Fruit fly (Drosophila melanogaster) whole organism, embryonic: ENCODE measurements around the gene Vsp37A.
A peak's percentile ranks its signal among the peaks of the same experiment; 100 is the strongest.

Experiments used
- Adf1 ChIP-seq: fragments of 200-800 bp; sonication (Bioruptor generic); IDR thresholded peaks from 2 replicates; pipeline ENCODE4 v1.3.6; 2022; ENCODE audit warnings: missing biosample characterization, missing genetic modification characterization
- Aef1 ChIP-seq: fragments of 200-800 bp; sonication (Bioruptor generic); IDR thresholded peaks from 3 replicates; pipeline ENCODE4 v1.3.6; 2022; ENCODE audit warnings: missing biosample characterization, missing genetic modification characterization
- BEAF-32 ChIP-seq: fragments of 200-800 bp; sonication (Bioruptor generic); optimal IDR thresholded peaks from 3 replicates; lab custom pipeline; 2017; ENCODE audit warnings: missing biosample characterization, missing genetic modification characterization, mild to moderate bottlenecking, moderate library complexity, missing genetic modification reagents
- Bgb ChIP-seq: fragments of 200-800 bp; sonication (Bioruptor generic); IDR thresholded peaks from 2 replicates; pipeline ENCODE4 v1.3.6; 2022; ENCODE audit warnings: missing biosample characterization, missing genetic modification characterization; ENCODE audit not compliant: partially characterized antibody
- CG10147 ChIP-seq: fragments of 200-800 bp; sonication (Bioruptor generic); optimal IDR thresholded peaks from 2 replicates; lab custom pipeline; 2019; ENCODE audit warnings: missing biosample characterization, mild to moderate bottlenecking, missing genetic modification characterization, moderate library complexity
- CG10274 ChIP-seq: fragments of 200-800 bp; sonication (Bioruptor generic); optimal IDR thresholded peaks from 3 replicates; lab custom pipeline; 2017; ENCODE audit warnings: missing biosample characterization, mild to moderate bottlenecking, missing genetic modification characterization
- CG12071 ChIP-seq: fragments of 200-800 bp; sonication (Bioruptor generic); optimal IDR thresholded peaks from 3 replicates; lab custom pipeline; 2018; ENCODE audit warnings: missing biosample characterization, mild to moderate bottlenecking, missing genetic modification characterization
- CG13287 ChIP-seq: fragments of 200-800 bp; sonication (Bioruptor generic); IDR thresholded peaks from 2 replicates; pipeline ENCODE4 v1.3.6; 2022; ENCODE audit warnings: missing biosample characterization, missing genetic modification characterization; ENCODE audit not compliant: partially characterized antibody
- CG13424 ChIP-seq: fragments of 200-800 bp; sonication (Bioruptor generic); optimal IDR thresholded peaks from 2 replicates; lab custom pipeline; 2019; ENCODE audit warnings: missing biosample characterization, mild to moderate bottlenecking, missing genetic modification characterization, moderate library complexity
- CG13775 ChIP-seq: fragments of 200-800 bp; sonication (Bioruptor generic); optimal IDR thresholded peaks from 3 replicates; lab custom pipeline; 2017; ENCODE audit warnings: missing biosample characterization, mild to moderate bottlenecking, missing genetic modification characterization
- CG15601 ChIP-seq: fragments of 200-800 bp; sonication (Bioruptor generic); optimal IDR thresholded peaks from 3 replicates; lab custom pipeline; 2019; ENCODE audit warnings: missing biosample characterization, mild to moderate bottlenecking, missing genetic modification characterization, moderate library complexity
- CG1603 ChIP-seq: fragments of 200-800 bp; sonication (Bioruptor generic); optimal IDR thresholded peaks from 2 replicates; lab custom pipeline; 2019; ENCODE audit warnings: missing biosample characterization, mild to moderate bottlenecking, missing genetic modification characterization, moderate library complexity
- CG17361 ChIP-seq: fragments of 200-800 bp; sonication (Bioruptor generic); IDR thresholded peaks from 3 replicates; pipeline ENCODE4 v1.3.6; 2022; ENCODE audit warnings: missing biosample characterization, missing genetic modification characterization
- CG17568 ChIP-seq: fragments of 200-800 bp; sonication (Bioruptor generic); optimal IDR thresholded peaks from 2 replicates; lab custom pipeline; 2018; ENCODE audit warnings: missing biosample characterization, mild to moderate bottlenecking, missing genetic modification characterization, moderate library complexity
- CG1792 ChIP-seq: fragments of 200-800 bp; sonication (Bioruptor generic); optimal IDR thresholded peaks from 2 replicates; lab custom pipeline; 2016; ENCODE audit warnings: missing biosample characterization, missing genetic modification characterization
- CG18262 ChIP-seq: fragments of 200-800 bp; optimal IDR thresholded peaks from 3 replicates; lab custom pipeline; 2019; ENCODE audit warnings: missing biosample characterization, mild to moderate bottlenecking, missing genetic modification characterization, moderate library complexity
- CG2199 ChIP-seq: fragments of 200-800 bp; sonication (Bioruptor generic); IDR thresholded peaks from 3 replicates; pipeline ENCODE4 v1.3.6; 2022; ENCODE audit warnings: missing biosample characterization, missing genetic modification characterization
- CG4404 ChIP-seq: fragments of 200-800 bp; sonication (Bioruptor generic); IDR thresholded peaks from 2 replicates; pipeline ENCODE4 v1.3.6; 2022; ENCODE audit warnings: missing biosample characterization, missing genetic modification characterization
- CG6689 ChIP-seq: fragments of 200-800 bp; sonication (Bioruptor generic); IDR thresholded peaks from 2 replicates; pipeline ENCODE4 v1.3.6; 2022; ENCODE audit warnings: missing biosample characterization, missing genetic modification characterization
- CG7786 ChIP-seq: fragments of 200-800 bp; sonication (Bioruptor generic); optimal IDR thresholded peaks from 2 replicates; lab custom pipeline; 2016; ENCODE audit warnings: missing biosample characterization, missing genetic modification characterization
- CG8388 ChIP-seq: fragments of 200-800 bp; sonication (Bioruptor generic); optimal IDR thresholded peaks from 2 replicates; lab custom pipeline; 2019; ENCODE audit warnings: missing biosample characterization, mild to moderate bottlenecking, missing genetic modification characterization, moderate library complexity
- CTCF ChIP-seq: fragments of 200-800 bp; sonication (Bioruptor generic); optimal IDR thresholded peaks from 2 replicates; lab custom pipeline; 2017; ENCODE audit warnings: missing biosample characterization, mild to moderate bottlenecking, missing genetic modification characterization, moderate library complexity
- CoRest ChIP-seq: fragments of 200-800 bp; sonication (Bioruptor generic); optimal IDR thresholded peaks from 3 replicates; lab custom pipeline; 2018; ENCODE audit warnings: missing biosample characterization, mild to moderate bottlenecking, missing genetic modification characterization, moderate library complexity
- E2f2 ChIP-seq: fragments of 200-800 bp; sonication (Bioruptor generic); IDR thresholded peaks from 2 replicates; pipeline ENCODE4 v1.3.6; 2022; ENCODE audit warnings: missing biosample characterization, missing genetic modification characterization
- Hand ChIP-seq: fragments of 200-800 bp; sonication (Bioruptor generic); optimal IDR thresholded peaks from 2 replicates; lab custom pipeline; 2017; ENCODE audit warnings: mild to moderate bottlenecking, missing biosample characterization, missing genetic modification reagents, missing genetic modification characterization
- Lhr ChIP-seq: fragments of 200-800 bp; sonication (Bioruptor generic); optimal IDR thresholded peaks from 3 replicates; lab custom pipeline; 2017; ENCODE audit warnings: mild to moderate bottlenecking, missing biosample characterization, missing genetic modification reagents, missing genetic modification characterization
- MESR4 ChIP-seq: fragments of 200-800 bp; sonication (Bioruptor generic); optimal IDR thresholded peaks from 2 replicates; lab custom pipeline; 2018; ENCODE audit warnings: missing biosample characterization, mild to moderate bottlenecking, missing genetic modification characterization, moderate library complexity
- bigmax ChIP-seq: fragments of 200-800 bp; sonication (Bioruptor generic); optimal IDR thresholded peaks from 2 replicates; lab custom pipeline; 2018; ENCODE audit warnings: missing biosample characterization, mild to moderate bottlenecking, missing genetic modification characterization
- bsh ChIP-seq, 2 experiments: fragments of 200-800 bp; sonication (Bioruptor generic); optimal IDR thresholded peaks; 2 replicates each; lab custom pipeline; 2017 to 2018; ENCODE audit warnings: mild to moderate bottlenecking in 2 of 2, missing biosample characterization in 2 of 2, missing genetic modification characterization in 2 of 2, moderate library complexity in 1 of 2
- cg ChIP-seq: fragments of 200-800 bp; sonication (Bioruptor generic); optimal IDR thresholded peaks from 3 replicates; lab custom pipeline; 2019; ENCODE audit warnings: missing biosample characterization, mild to moderate bottlenecking, missing genetic modification characterization, moderate library complexity
- dm ChIP-seq: fragments of 200-800 bp; sonication (Bioruptor generic); optimal IDR thresholded peaks from 3 replicates; lab custom pipeline; 2016; ENCODE audit warnings: missing biosample characterization, missing genetic modification characterization
- ems ChIP-seq: fragments of 200-800 bp; sonication (Bioruptor generic); optimal IDR thresholded peaks from 3 replicates; lab custom pipeline; 2016; ENCODE audit warnings: missing biosample characterization, missing genetic modification characterization
- grau ChIP-seq: fragments of 200-800 bp; optimal IDR thresholded peaks from 3 replicates; lab custom pipeline; 2019; ENCODE audit warnings: missing biosample characterization, mild to moderate bottlenecking, missing genetic modification characterization, moderate library complexity
- hb ChIP-seq: fragments of 200-800 bp; sonication (Bioruptor generic); IDR thresholded peaks from 3 replicates; pipeline ENCODE4 v1.3.6; 2022; ENCODE audit warnings: missing biosample characterization, missing genetic modification characterization; ENCODE audit not compliant: partially characterized antibody
- kay ChIP-seq: fragments of 200-800 bp; sonication (Bioruptor generic); optimal IDR thresholded peaks from 2 replicates; lab custom pipeline; 2016; ENCODE audit warnings: missing biosample characterization, missing genetic modification characterization
- mld ChIP-seq: fragments of 200-800 bp; sonication (Bioruptor generic); IDR thresholded peaks from 3 replicates; pipeline ENCODE4 v1.3.6; 2022; ENCODE audit warnings: missing biosample characterization, missing genetic modification characterization; ENCODE audit not compliant: partially characterized antibody
- nerfin-2 ChIP-seq: fragments of 200-800 bp; sonication (Bioruptor generic); IDR thresholded peaks from 2 replicates; pipeline ENCODE4 v1.3.6; 2022; ENCODE audit warnings: missing biosample characterization, missing genetic modification characterization; ENCODE audit not compliant: partially characterized antibody
- nom ChIP-seq: fragments of 200-800 bp; sonication (Bioruptor generic); optimal IDR thresholded peaks from 2 replicates; lab custom pipeline; 2017; ENCODE audit warnings: missing biosample characterization, missing genetic modification characterization, mild to moderate bottlenecking, moderate library complexity, missing genetic modification reagents
- p53 ChIP-seq: fragments of 200-800 bp; sonication (Bioruptor generic); optimal IDR thresholded peaks from 2 replicates; lab custom pipeline; 2016; ENCODE audit warnings: missing biosample characterization, missing genetic modification characterization
- pfk ChIP-seq: fragments of 200-800 bp; sonication (Bioruptor generic); optimal IDR thresholded peaks from 2 replicates; lab custom pipeline; 2018; ENCODE audit warnings: missing biosample characterization, mild to moderate bottlenecking, missing genetic modification characterization, moderate library complexity
- sc ChIP-seq, 3 experiments: fragments of >200 bp in 2 of 3; fragments of 200-800 bp in 1 of 3; sonication (Bioruptor generic) in 1 of 3; optimal IDR thresholded peaks; 2 replicates in 2 of 3; 3 replicates in 1 of 3; lab custom pipeline; 2017; ENCODE audit warnings: mild to moderate bottlenecking in 1 of 3, missing biosample characterization in 1 of 3, missing genetic modification characterization in 1 of 3, missing genetic modification reagents in 1 of 3
- scrt ChIP-seq: fragments of 200-800 bp; sonication (Bioruptor generic); optimal IDR thresholded peaks from 2 replicates; lab custom pipeline; 2018; ENCODE audit warnings: missing biosample characterization, mild to moderate bottlenecking, missing genetic modification characterization, moderate library complexity
- sr ChIP-seq: fragments of 200-800 bp; sonication (Bioruptor generic); IDR thresholded peaks from 3 replicates; pipeline ENCODE4 v1.3.6; 2022; ENCODE audit warnings: missing biosample characterization, missing genetic modification characterization
- vvl ChIP-seq: fragments of 200-800 bp; sonication (Bioruptor generic); IDR thresholded peaks from 2 replicates; pipeline ENCODE4 v1.3.6; 2022; ENCODE audit warnings: missing biosample characterization, missing genetic modification characterization
- wdn ChIP-seq: fragments of 200-800 bp; sonication (Bioruptor generic); IDR thresholded peaks from 2 replicates; pipeline ENCODE4 v1.3.6; 2022; ENCODE audit warnings: missing biosample characterization, missing genetic modification characterization
- wor ChIP-seq: fragments of 200-800 bp; sonication (Bioruptor generic); IDR thresholded peaks from 2 replicates; pipeline ENCODE4 v1.3.6; 2022; ENCODE audit warnings: missing biosample characterization, missing genetic modification characterization

The Vsp37A gene

dm6 chrX:655492-656379, 34.4 kb downstream of the Vsp37A start, which contains the start of the genes Hmt4-20 and SkpA (continued):
- TF ChIP-seq CG13775 (GFP tag; lab: Kevin White, UChicago) (peak; percentile 13), CG1603 (tag; lab: Kevin White, UChicago) (peak; percentile 71), CG13287 (GFP tag; lab: Robert Waterston, UW) (peak; percentile 86), CG17361 (GFP tag; lab: Robert Waterston, UW) (peak; percentile 37; the same call in 2 of the 3 replicates), ems (GFP tag; lab: Kevin White, UChicago) (no peak), CG10274 (GFP tag; lab: Kevin White, UChicago) (no peak), Lhr (GFP tag; lab: Kevin White, UChicago) (peak; percentile 57), CG12071 (GFP tag; lab: Kevin White, UChicago) (no peak), grau (tag; lab: Kevin White, UChicago) (peak; percentile 1), CG15601 (tag; lab: Kevin White, UChicago) (peak; percentile 5), hb (GFP tag; lab: Robert Waterston, UW) (peak; percentile 90), cg (GFP tag; lab: Kevin White, UChicago) (peak; percentile 88), BEAF-32 (peak; percentile 99), nerfin-2 (peak; percentile 82), CTCF (GFP tag; lab: Kevin White, UChicago) (peak; percentile 53)

dm6 chrX:656380-656925, 35.1 kb downstream of the Vsp37A start:
- TF ChIP-seq kay (GFP tag; lab: Kevin White, UChicago) (peak; percentile 16), p53 (GFP tag; lab: Kevin White, UChicago) (no peak), CoRest (tag; lab: Kevin White, UChicago) (no peak), sc (optimal IDR thresholded peaks at IDR 0.05; lab: Kevin White, UChicago) (no peak), sc (GFP tag; optimal IDR thresholded peaks at IDR 0.05; lab: Kevin White, UChicago) (no peak), Adf1 (no peak), bigmax (GFP tag; lab: Kevin White, UChicago) (peak; percentile 40), CG4404 (GFP tag; lab: Robert Waterston, UW) (no peak), dm (GFP tag; lab: Kevin White, UChicago) (no peak), CG13424 (tag; lab: Kevin White, UChicago) (no peak), pfk (GFP tag; lab: Kevin White, UChicago) (peak; percentile 80), CG8388 (GFP tag; lab: Kevin White, UChicago) (no peak), nom (GFP tag; lab: Kevin White, UChicago) (peak; percentile 40), Aef1 (GFP tag; lab: Robert Waterston, UW) (no peak), CG10147 (GFP tag; lab: Kevin White, UChicago) (no peak), MESR4 (GFP tag; lab: Kevin White, UChicago) (peak; percentile 67), wdn (no peak), CG2199 (0 out of 3 replicates have a peak, but pooled peaks have one; percentile 15), vvl (GFP tag; lab: Robert Waterston, UW) (peak; percentile 9; the same call in 1 of the 2 replicates), sr (peak; percentile 62; the same call in 2 of the 3 replicates), CG1792 (no peak), CG6689 (no peak), E2f2 (GFP tag; lab: Robert Waterston, UW) (0 out of 2 replicates have a peak, but pooled peaks have one; percentile 2), Bgb (GFP tag; lab: Robert Waterston, UW) (no peak), mld (GFP tag; lab: Robert Waterston, UW) (no peak), CG17568 (GFP tag; lab: Kevin White, UChicago) (peak; percentile 33), Hand (GFP tag; lab: Kevin White, UChicago) (peak; percentile 25), wor (GFP tag; lab: Robert Waterston, UW) (no peak), bsh (GFP tag; optimal IDR thresholded peaks at IDR 0.05; lab: Kevin White, UChicago) (no peak), CG7786 (GFP tag; lab: Kevin White, UChicago) (no peak), CG18262 (tag; lab: Kevin White, UChicago) (no peak), scrt (GFP tag; lab: Kevin White, UChicago) (no peak)
